Worm (Caenorhabditis elegans) whole organism, dauer: ENCODE data around the gene T14B1.1.

Source experiments
- unc-62 ChIP-seq: sonication (generic microtip); optimal IDR thresholded peaks from 2 replicates; lab custom pipeline; 2017; ENCODE audit warnings: missing biosample characterization, missing genetic modification reagents, missing genetic modification characterization

Gene T14B1.1

ce11 chrX:9668554-9668953 is at the start of gene T14B1.1:
Gene T14B1.1 (minus strand): TSS chrX:9668723.
- TF ChIP-seq unc-62 (GFP tag; lab: Kevin White, UChicago): no peak

ce11 chrX:9717265-9717664 is 48.7 kb upstream of the T14B1.1 start, which contains the start of gene him-4:
Gene him-4 (plus strand): TSS chrX:9717565.
- TF ChIP-seq unc-62 (GFP tag; lab: Kevin White, UChicago): no peak

ce11 chrX:9713613-9714012 is 45.1 kb upstream of the T14B1.1 start, which contains the start of gene F15G9.2:
Gene F15G9.2 (minus strand): TSS chrX:9713713.
- no peak for TF ChIP-seq unc-62 (GFP tag; lab: Kevin White, UChicago)

- no peak for TF ChIP-seq unc-62 (GFP tag; lab: Kevin White, UChicago)
These were observed 40.9 kb upstream of the T14B1.1 start, which contains the start of gene F15G9.6 for ce11 chrX:9709462-9709861. Gene F15G9.6 (plus strand): TSS chrX:9709762.

ce11 chrX:9706084-9706483 is 37.6 kb upstream of the T14B1.1 start, which contains the start of gene F15G9.1:
Gene F15G9.1 (plus strand): TSS chrX:9706384.
- TF ChIP-seq unc-62 (GFP tag; lab: Kevin White, UChicago): no peak

ce11 chrX:9705257-9706035 is 36.9 kb upstream of the T14B1.1 start:
- TF ChIP-seq unc-62 (GFP tag; lab: Kevin White, UChicago): no peak

- TF ChIP-seq unc-62 (GFP tag; lab: Kevin White, UChicago): no peak
These were observed 34.3 kb upstream of the T14B1.1 start for ce11 chrX:9702790-9703189.

ce11 chrX:9698359-9698758 is 29.8 kb upstream of the T14B1.1 start, which contains the start of gene dyf-7:
Gene dyf-7 (plus strand): TSS chrX:9698659.
- TF ChIP-seq unc-62 (GFP tag; lab: Kevin White, UChicago): no peak

ce11 chrX:9697655-9698054 is 29.1 kb upstream of the T14B1.1 start:
- TF ChIP-seq unc-62 (GFP tag; lab: Kevin White, UChicago): no peak

- TF ChIP-seq unc-62 (GFP tag; lab: Kevin White, UChicago): no peak
These were observed 21.9 kb upstream of the T14B1.1 start, which contains the start of gene npr-18 for ce11 chrX:9690445-9690844. Gene npr-18 (plus strand): TSS chrX:9690745.

ce11 chrX:9687264-9687663 is 18.7 kb upstream of the T14B1.1 start:
- no peak for TF ChIP-seq unc-62 (GFP tag; lab: Kevin White, UChicago)

ce11 chrX:9680119-9680682 is 11.7 kb upstream of the T14B1.1 start, which contains the start of gene ifp-1:
Gene ifp-1 (minus strand): TSS chrX:9680169.
- TF ChIP-seq unc-62 (GFP tag; lab: Kevin White, UChicago): no peak

ce11 chrX:9679427-9679826 is 10.9 kb upstream of the T14B1.1 start:
- no peak for TF ChIP-seq unc-62 (GFP tag; lab: Kevin White, UChicago)

ce11 chrX:9677927-9678326 is 9.4 kb upstream of the T14B1.1 start:
- no peak for TF ChIP-seq unc-62 (GFP tag; lab: Kevin White, UChicago)

ce11 chrX:9676788-9677454 is 8.4 kb upstream of the T14B1.1 start:
- TF ChIP-seq unc-62 (GFP tag; lab: Kevin White, UChicago): no peak

- TF ChIP-seq unc-62 (GFP tag; lab: Kevin White, UChicago): no peak
These were observed 7.5 kb upstream of the T14B1.1 start for ce11 chrX:9676009-9676408.
